Worm (Caenorhabditis elegans) whole organism, L1 larva: ENCODE data around the gene srx-56.

ENCODE experiments used
- ceh-8 ChIP-seq: fragments of 200-800 bp; sonication (Bioruptor generic); optimal IDR thresholded peaks from 2 replicates; lab custom pipeline; 2018; ENCODE audit warnings: mild to moderate bottlenecking, missing genetic modification characterization, moderate library complexity, missing compliant biosample characterization
- dpl-1 ChIP-seq, 3 experiments: fragments of 150-350 bp in 2 of 3; sonication (generic microtip) in 1 of 3; optimal IDR thresholded peaks; 2 replicates each; lab custom pipeline; 2014 to 2017; ENCODE audit warnings: missing biosample characterization in 3 of 3, missing genetic modification characterization in 3 of 3, missing genetic modification reagents in 3 of 3
- elt-2 ChIP-seq: sonication (generic microtip); optimal IDR thresholded peaks from 2 replicates; lab custom pipeline; 2016; ENCODE audit warnings: missing genetic modification characterization, mild to moderate bottlenecking, inconsistent platforms, missing compliant biosample characterization, missing genetic modification reagents
- lir-3 ChIP-seq: sonication (generic microtip); optimal IDR thresholded peaks from 2 replicates; lab custom pipeline; 2016; ENCODE audit warnings: mild to moderate bottlenecking, missing genetic modification characterization, moderate library complexity, missing compliant biosample characterization; ENCODE audit not compliant: poor library complexity
- nhr-90 ChIP-seq: sonication (generic microtip); optimal IDR thresholded peaks from 2 replicates; lab custom pipeline; 2016; ENCODE audit warnings: mild to moderate bottlenecking, missing genetic modification characterization, missing compliant biosample characterization; ENCODE audit not compliant: poor library complexity
- pax-3 ChIP-seq: fragments of 200-800 bp; sonication (Bioruptor generic); optimal IDR thresholded peaks from 2 replicates; lab custom pipeline; 2018; ENCODE audit warnings: mild to moderate bottlenecking, missing genetic modification characterization, moderate library complexity, missing compliant biosample characterization
- skn-1 ChIP-seq: fragments of 150-350 bp; optimal IDR thresholded peaks from 2 replicates; lab custom pipeline; 2014; ENCODE audit warnings: missing biosample characterization, missing genetic modification characterization
- ztf-4 ChIP-seq: fragments of 150-350 bp; optimal IDR thresholded peaks from 2 replicates; lab custom pipeline; 2014; ENCODE audit warnings: missing biosample characterization, missing genetic modification characterization

- TF ChIP-seq pax-3 (no peak), lir-3 (tag; lab: Kevin White, UChicago) (no peak), ztf-4 (tag; lab: Kevin White, UChicago) (no peak), dpl-1 (GFP tag; optimal IDR thresholded peaks at IDR 0.05; lab: Kevin White, UChicago) (no peak), skn-1 (tag; lab: Kevin White, UChicago) (no peak), ceh-8 (no peak), nhr-90 (tag; lab: Kevin White, UChicago) (no peak), elt-2 (no peak)
Observed at ce11 chrV:7420162-7420561, 46.0 kb downstream of the srx-56 start, which contains the start of gene srxa-4.
